Worm (Caenorhabditis elegans): ENCODE results near the gene F32D8.13.
A peak's percentile ranks its signal among the peaks of the same experiment; 100 is the strongest.

ce11 chrV:10940571-10940991, 44.2 kb upstream of the F32D8.13 start:
- TF ChIP-seq snpc-1.1 (tag; optimal IDR thresholded peaks at IDR 0.05; ENCODE audit: insufficient read depth) (no peak), lin-40 (tag; optimal IDR thresholded peaks at IDR 0.05) (peak; percentile 55), unc-62 (GFP tag; optimal IDR thresholded peaks at IDR 0.05) (peak; percentile 9), hlh-26 (GFP tag; conservative IDR thresholded peaks at IDR 0.05) (no peak), bed-1 (GFP tag; IDR thresholded peaks at IDR 0.05) (no peak), egl-44 (GFP tag; IDR thresholded peaks at IDR 0.05) (peak; percentile 71)

All from whole organism, young adult.